Fruit fly (Drosophila melanogaster): ENCODE data around the gene CG4301.

dm6 chrX:16423125-16423509 lies 17.8 kb downstream of the CG4301 start:
- no peak for TF ChIP-seq Sin3A (optimal IDR thresholded peaks at IDR 0.05)
- TF ChIP-seq Myc (optimal IDR thresholded peaks at IDR 0.05): no peak
- no peak for TF ChIP-seq h (optimal IDR thresholded peaks at IDR 0.05)
- no peak for TF ChIP-seq psq (optimal IDR thresholded peaks at IDR 0.05)
